Fruit fly (Drosophila melanogaster) whole organism, embryonic: ENCODE results near the gene RpL13.

Source experiments
- CG16813 ChIP-seq: fragments of 200-800 bp; sonication (Bioruptor generic); IDR thresholded peaks from 3 replicates; pipeline ENCODE4 v1.3.6; 2022; ENCODE audit warnings: missing biosample characterization, missing genetic modification characterization; ENCODE audit not compliant: partially characterized antibody
- CG17829 ChIP-seq: fragments of 200-800 bp; optimal IDR thresholded peaks from 2 replicates; lab custom pipeline; 2019; ENCODE audit warnings: missing biosample characterization, mild to moderate bottlenecking, missing genetic modification characterization, moderate library complexity
- CG42726 ChIP-seq: fragments of 200-800 bp; sonication (Bioruptor generic); IDR thresholded peaks from 2 replicates; pipeline ENCODE4 v1.3.6; 2022; ENCODE audit warnings: missing biosample characterization, missing genetic modification characterization; ENCODE audit not compliant: partially characterized antibody
- CG9215 ChIP-seq: fragments of 200-800 bp; sonication (Bioruptor generic); IDR thresholded peaks from 2 replicates; pipeline ENCODE4 v1.3.6; 2022; ENCODE audit warnings: missing biosample characterization, missing genetic modification characterization
- Hmx ChIP-seq: fragments of 200-800 bp; sonication (Bioruptor generic); optimal IDR thresholded peaks from 2 replicates; lab custom pipeline; 2016; ENCODE audit warnings: missing biosample characterization, missing genetic modification characterization
- Hr78 ChIP-seq, 2 experiments: fragments of 200-800 bp in 1 of 2; fragments of >200 bp in 1 of 2; sonication (Bioruptor generic) in 1 of 2; optimal IDR thresholded peaks; 2 replicates each; lab custom pipeline; 2017 to 2019; ENCODE audit warnings: missing biosample characterization in 2 of 2, missing genetic modification characterization in 2 of 2, mild to moderate bottlenecking in 1 of 2, moderate library complexity in 1 of 2
- chm ChIP-seq: fragments of 200-800 bp; sonication (Bioruptor generic); IDR thresholded peaks from 2 replicates; pipeline ENCODE4 v1.3.6; 2022; ENCODE audit warnings: missing biosample characterization, missing genetic modification characterization
- dmrt99B ChIP-seq: fragments of 200-800 bp; sonication (Bioruptor generic); optimal IDR thresholded peaks from 2 replicates; lab custom pipeline; 2018; ENCODE audit warnings: missing biosample characterization, mild to moderate bottlenecking, missing genetic modification characterization, moderate library complexity
- dysf ChIP-seq: fragments of 200-800 bp; sonication (Bioruptor generic); IDR thresholded peaks from 3 replicates; pipeline ENCODE4 v1.3.6; 2022; ENCODE audit warnings: missing biosample characterization, missing genetic modification characterization
- mam ChIP-seq: fragments of 200-800 bp; sonication (Bioruptor generic); optimal IDR thresholded peaks from 3 replicates; lab custom pipeline; 2016; ENCODE audit warnings: missing biosample characterization, missing genetic modification characterization
- slbo ChIP-seq: fragments of 200-800 bp; sonication (Bioruptor generic); IDR thresholded peaks from 2 replicates; pipeline ENCODE4 v1.3.6; 2022; ENCODE audit warnings: missing biosample characterization, missing genetic modification characterization
- tll ChIP-seq, 2 experiments: fragments of 200-800 bp in 1 of 2; fragments of >200 bp in 1 of 2; sonication (Bioruptor generic) in 1 of 2; optimal IDR thresholded peaks; 2 replicates each; lab custom pipeline; 2017 to 2019; ENCODE audit warnings: missing biosample characterization in 2 of 2, missing genetic modification characterization in 2 of 2, mild to moderate bottlenecking in 1 of 2, moderate library complexity in 1 of 2
- zfh2 ChIP-seq: fragments of 200-800 bp; sonication (Bioruptor generic); optimal IDR thresholded peaks from 2 replicates; lab custom pipeline; 2016; ENCODE audit warnings: missing biosample characterization, missing genetic modification characterization

DNA sequence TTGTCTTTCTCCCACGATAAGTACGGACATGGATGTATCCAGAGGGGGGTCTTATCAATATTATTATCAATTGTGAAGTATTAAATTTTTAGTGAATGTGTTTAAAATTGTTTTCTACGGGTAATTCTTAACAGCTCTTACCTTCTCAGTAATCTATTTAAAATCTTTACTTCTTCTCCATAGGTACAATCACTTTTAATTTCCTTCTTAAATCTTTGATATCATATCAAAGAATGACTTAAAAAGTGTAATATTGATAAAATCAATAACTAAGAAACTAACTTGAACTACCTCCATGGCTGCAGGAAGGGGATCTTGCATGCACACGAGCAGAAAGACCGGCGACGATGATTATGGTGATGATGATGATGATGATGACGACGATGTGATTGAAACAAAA, 15.4 kb downstream of the RpL13 start:
- TF ChIP-seq CG17829 (no peak), Hmx (GFP tag; lab: Kevin White, UChicago) (no peak), CG16813 (GFP tag; lab: Robert Waterston, UW) (no peak), chm (GFP tag; lab: Robert Waterston, UW) (no peak), CG9215 (GFP tag; lab: Robert Waterston, UW) (no peak), zfh2 (GFP tag; lab: Kevin White, UChicago) (no peak), dysf (GFP tag; lab: Robert Waterston, UW) (no peak), CG42726 (GFP tag; lab: Robert Waterston, UW) (no peak), tll (GFP tag; optimal IDR thresholded peaks at IDR 0.05; lab: Kevin White, UChicago) (no peak), Hr78 (GFP tag; optimal IDR thresholded peaks at IDR 0.05; lab: Kevin White, UChicago) (no peak), slbo (no peak), dmrt99B (tag; lab: Kevin White, UChicago) (no peak), mam (GFP tag; lab: Kevin White, UChicago) (no peak)
